Worm (Caenorhabditis elegans) whole organism, early embryonic: ENCODE data around the gene Y38H6C.20.

Source experiments
- B0310.2 ChIP-seq: sonication (generic microtip); optimal IDR thresholded peaks from 2 replicates; lab custom pipeline; 2016; ENCODE audit warnings: mild to moderate bottlenecking, missing genetic modification characterization, missing compliant biosample characterization
- F13C5.2 ChIP-seq: sonication (generic microtip); optimal IDR thresholded peaks from 2 replicates; lab custom pipeline; 2017; ENCODE audit warnings: mild to moderate bottlenecking, missing genetic modification characterization, inconsistent platforms, missing compliant biosample characterization
- aly-1 ChIP-seq: sonication (generic microtip); optimal IDR thresholded peaks from 2 replicates; lab custom pipeline; 2016; ENCODE audit warnings: missing genetic modification characterization, missing compliant biosample characterization
- ama-1 ChIP-seq: fragments of 150-350 bp; optimal IDR thresholded peaks from 2 replicates; lab custom pipeline; 2014
- ceh-13 ChIP-seq: fragments of 200-800 bp; sonication (Bioruptor generic); optimal IDR thresholded peaks from 2 replicates; lab custom pipeline; 2018; ENCODE audit warnings: mild to moderate bottlenecking, missing genetic modification characterization, missing compliant biosample characterization
- ceh-36 ChIP-seq: sonication (generic microtip); optimal IDR thresholded peaks from 2 replicates; lab custom pipeline; 2016; ENCODE audit warnings: missing genetic modification characterization, inconsistent platforms, missing compliant biosample characterization
- ets-7 ChIP-seq: sonication (generic microtip); optimal IDR thresholded peaks from 2 replicates; lab custom pipeline; 2016; ENCODE audit warnings: missing genotype, missing genetic modification characterization, missing compliant biosample characterization
- flt-1 ChIP-seq: fragments of 200-800 bp; sonication (Bioruptor generic); IDR thresholded peaks from 2 replicates; pipeline ENCODE4 v1.3.6; 2022; ENCODE audit warnings: missing genetic modification characterization, missing compliant biosample characterization
- hmg-4 ChIP-seq: fragments of 200-800 bp; sonication (Bioruptor generic); optimal IDR thresholded peaks from 2 replicates; lab custom pipeline; 2018; ENCODE audit warnings: mild to moderate bottlenecking, missing genetic modification characterization, missing compliant biosample characterization
- hnd-1 ChIP-seq: sonication (generic microtip); optimal IDR thresholded peaks from 2 replicates; lab custom pipeline; 2016; ENCODE audit warnings: missing genetic modification characterization, missing compliant biosample characterization
- pes-1 ChIP-seq: fragments of 200-800 bp; sonication (Bioruptor generic); IDR thresholded peaks from 2 replicates; pipeline ENCODE4 v1.3.6; 2022; ENCODE audit warnings: missing genetic modification reagents, missing genetic modification characterization, missing compliant biosample characterization
- tbx-11 ChIP-seq: fragments of 200-800 bp; sonication (Bioruptor generic); IDR thresholded peaks from 2 replicates; pipeline ENCODE4 v1.3.6; 2022; ENCODE audit warnings: missing genetic modification characterization, missing compliant biosample characterization
- tra-4 ChIP-seq: sonication (generic microtip); optimal IDR thresholded peaks from 2 replicates; lab custom pipeline; 2017; ENCODE audit warnings: missing genetic modification characterization, missing compliant biosample characterization

DNA sequence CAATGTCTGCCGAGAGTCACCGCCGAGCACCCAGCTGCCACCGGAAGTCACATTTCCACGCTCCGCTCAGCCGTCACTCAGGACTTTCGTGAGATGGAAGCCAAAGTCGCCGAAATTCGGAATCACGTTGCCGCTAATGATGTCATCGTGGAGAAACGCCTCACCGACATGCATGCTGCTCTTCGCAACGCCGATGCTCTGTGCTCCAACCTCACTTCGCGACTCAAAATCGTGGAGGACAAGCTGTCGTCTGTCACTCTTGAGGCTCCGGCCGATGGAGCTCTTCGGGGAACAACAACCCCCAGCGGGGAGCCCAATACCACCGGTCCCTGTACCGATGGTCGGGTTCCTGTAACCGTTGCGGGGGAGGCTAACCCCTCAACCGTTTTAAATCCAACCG lies 44.5 kb downstream of the Y38H6C.20 start:
- no peak for TF ChIP-seq B0310.2 (tag; lab: Kevin White, UChicago)
- no peak for TF ChIP-seq tra-4
- no peak for TF ChIP-seq aly-1 (tag; lab: Kevin White, UChicago)
- TF ChIP-seq hmg-4 (GFP tag; lab: Kevin White, UChicago) = no peak
- no peak for TF ChIP-seq ama-1 (lab: Kevin White, UChicago)
- no peak for TF ChIP-seq ceh-36
- no peak for TF ChIP-seq hnd-1 (tag; lab: Kevin White, UChicago)
- no peak for TF ChIP-seq ets-7 (tag; lab: Kevin White, UChicago)
- TF ChIP-seq tbx-11 = no peak
- no peak for TF ChIP-seq ceh-13 (GFP tag; lab: Kevin White, UChicago)
- no peak for TF ChIP-seq flt-1 (GFP tag; lab: Robert Waterston, UW)
- no peak for TF ChIP-seq F13C5.2 (tag; lab: Kevin White, UChicago)
- TF ChIP-seq pes-1 = no peak
